Fruit fly (Drosophila melanogaster) whole organism, embryonic: ENCODE results near the gene Dhc62B.
A peak's percentile ranks its signal among the peaks of the same experiment; 100 is the strongest.

Experiments used
- Bdp1 ChIP-seq: fragments of 200-800 bp; sonication (Bioruptor generic); optimal IDR thresholded peaks from 3 replicates; lab custom pipeline; 2016; ENCODE audit warnings: missing biosample characterization, missing genetic modification characterization
- Blimp-1 ChIP-seq: fragments of 200-800 bp; sonication (Bioruptor generic); optimal IDR thresholded peaks from 3 replicates; lab custom pipeline; 2018; ENCODE audit warnings: missing biosample characterization, missing genetic modification characterization, mild to moderate bottlenecking, moderate library complexity, missing genetic modification reagents
- CG11456 ChIP-seq: fragments of 200-800 bp; sonication (Bioruptor generic); IDR thresholded peaks from 3 replicates; pipeline ENCODE4 v1.3.6; 2022; ENCODE audit warnings: missing biosample characterization, missing genetic modification characterization
- CG12071 ChIP-seq: fragments of 200-800 bp; sonication (Bioruptor generic); optimal IDR thresholded peaks from 3 replicates; lab custom pipeline; 2018; ENCODE audit warnings: missing biosample characterization, mild to moderate bottlenecking, missing genetic modification characterization
- CG12155 ChIP-seq: fragments of 200-800 bp; sonication (Bioruptor generic); optimal IDR thresholded peaks from 3 replicates; lab custom pipeline; 2016; ENCODE audit warnings: missing biosample characterization, missing genetic modification characterization
- CG12299 ChIP-seq: fragments of 200-800 bp; sonication (Bioruptor generic); optimal IDR thresholded peaks from 2 replicates; lab custom pipeline; 2018; ENCODE audit warnings: missing biosample characterization, mild to moderate bottlenecking, missing genetic modification characterization
- CG12769 ChIP-seq: fragments of 200-800 bp; sonication (Bioruptor generic); optimal IDR thresholded peaks from 2 replicates; lab custom pipeline; 2019; ENCODE audit warnings: missing biosample characterization, mild to moderate bottlenecking, missing genetic modification characterization, moderate library complexity
- CG13123 ChIP-seq: fragments of 200-800 bp; sonication (Bioruptor generic); optimal IDR thresholded peaks from 2 replicates; lab custom pipeline; 2016; ENCODE audit warnings: missing biosample characterization, missing genetic modification characterization
- CG13775 ChIP-seq: fragments of 200-800 bp; sonication (Bioruptor generic); optimal IDR thresholded peaks from 3 replicates; lab custom pipeline; 2017; ENCODE audit warnings: missing biosample characterization, mild to moderate bottlenecking, missing genetic modification characterization
- CG13894 ChIP-seq: fragments of 200-800 bp; sonication (Bioruptor generic); optimal IDR thresholded peaks from 3 replicates; lab custom pipeline; 2018; ENCODE audit warnings: missing biosample characterization, mild to moderate bottlenecking, missing genetic modification characterization, moderate library complexity
- CG15479 ChIP-seq: fragments of 200-800 bp; sonication (Bioruptor generic); optimal IDR thresholded peaks from 3 replicates; lab custom pipeline; 2019; ENCODE audit warnings: missing biosample characterization, mild to moderate bottlenecking, missing genetic modification characterization, moderate library complexity
- CG17802 ChIP-seq: fragments of 200-800 bp; sonication (Bioruptor generic); optimal IDR thresholded peaks from 2 replicates; lab custom pipeline; 2018; ENCODE audit warnings: missing biosample characterization, mild to moderate bottlenecking, missing genetic modification characterization, moderate library complexity
- CG5245 ChIP-seq: fragments of 200-800 bp; sonication (Bioruptor generic); optimal IDR thresholded peaks from 3 replicates; lab custom pipeline; 2016; ENCODE audit warnings: missing biosample characterization, missing genetic modification characterization
- CG5953 ChIP-seq: fragments of 200-800 bp; sonication (Bioruptor generic); IDR thresholded peaks from 2 replicates; pipeline ENCODE4 v1.3.6; 2022; ENCODE audit warnings: missing biosample characterization, missing genetic modification characterization
- CG6765 ChIP-seq: fragments of 200-800 bp; sonication (Bioruptor generic); optimal IDR thresholded peaks from 3 replicates; lab custom pipeline; 2017; ENCODE audit warnings: missing biosample characterization, mild to moderate bottlenecking, missing genetic modification characterization
- CG7556 ChIP-seq: fragments of 200-800 bp; sonication (Bioruptor generic); optimal IDR thresholded peaks from 2 replicates; lab custom pipeline; 2017; ENCODE audit warnings: missing biosample characterization, mild to moderate bottlenecking, missing genetic modification characterization
- CG7987 ChIP-seq: fragments of 200-800 bp; sonication (Bioruptor generic); optimal IDR thresholded peaks from 2 replicates; lab custom pipeline; 2018; ENCODE audit warnings: missing biosample characterization, mild to moderate bottlenecking, missing genetic modification characterization, moderate library complexity
- CG8290 ChIP-seq, 3 experiments: fragments of 200-800 bp; sonication (Bioruptor generic); optimal IDR thresholded peaks; 2 replicates each; lab custom pipeline; 2016 to 2019; ENCODE audit warnings: missing biosample characterization in 3 of 3, missing genetic modification characterization in 3 of 3, mild to moderate bottlenecking in 2 of 3, moderate library complexity in 1 of 3
- CG8359 ChIP-seq: fragments of 200-800 bp; sonication (Bioruptor generic); optimal IDR thresholded peaks from 2 replicates; lab custom pipeline; 2017; ENCODE audit warnings: missing biosample characterization, mild to moderate bottlenecking, missing genetic modification characterization, borderline replicate concordance
- CG8765 ChIP-seq: fragments of 200-800 bp; sonication (Bioruptor generic); IDR thresholded peaks from 2 replicates; pipeline ENCODE4 v1.3.6; 2022; ENCODE audit warnings: missing biosample characterization, missing genetic modification characterization
- Drgx ChIP-seq: fragments of 200-800 bp; sonication (Bioruptor generic); IDR thresholded peaks from 2 replicates; pipeline ENCODE4 v1.3.6; 2022; ENCODE audit warnings: missing biosample characterization, missing genetic modification characterization
- H2.0 ChIP-seq: fragments of 200-800 bp; sonication (Bioruptor generic); IDR thresholded peaks from 2 replicates; pipeline ENCODE4 v1.3.6; 2022; ENCODE audit warnings: missing biosample characterization, missing genetic modification characterization
- HLHmδ ChIP-seq: fragments of 200-800 bp; sonication (Bioruptor generic); optimal IDR thresholded peaks from 2 replicates; lab custom pipeline; 2018; ENCODE audit warnings: missing biosample characterization, mild to moderate bottlenecking, missing genetic modification characterization, moderate library complexity
- Hand ChIP-seq: fragments of 200-800 bp; sonication (Bioruptor generic); optimal IDR thresholded peaks from 2 replicates; lab custom pipeline; 2017; ENCODE audit warnings: mild to moderate bottlenecking, missing biosample characterization, missing genetic modification reagents, missing genetic modification characterization
- Hr3 ChIP-seq: fragments of 200-800 bp; sonication (Bioruptor generic); optimal IDR thresholded peaks from 3 replicates; lab custom pipeline; 2016; ENCODE audit warnings: missing biosample characterization, missing genetic modification characterization
- Hr51 ChIP-seq, 2 experiments: fragments of 200-800 bp; sonication (Bioruptor generic); optimal IDR thresholded peaks; 2 replicates in 1 of 2; 3 replicates in 1 of 2; lab custom pipeline; 2016 to 2018; ENCODE audit warnings: missing biosample characterization in 2 of 2, missing genetic modification characterization in 2 of 2, mild to moderate bottlenecking in 1 of 2, moderate library complexity in 1 of 2
- NFAT ChIP-seq: fragments of 200-800 bp; sonication (Bioruptor generic); IDR thresholded peaks from 2 replicates; pipeline ENCODE4 v1.3.6; 2022; ENCODE audit warnings: missing biosample characterization, missing genetic modification characterization
- Oaz ChIP-seq: fragments of 200-800 bp; sonication (Bioruptor generic); IDR thresholded peaks from 2 replicates; pipeline ENCODE4 v1.3.6; 2022; ENCODE audit warnings: missing biosample characterization, missing genetic modification characterization
- PHDP ChIP-seq: fragments of 200-800 bp; sonication (Bioruptor generic); optimal IDR thresholded peaks from 3 replicates; lab custom pipeline; 2018; ENCODE audit warnings: missing biosample characterization, mild to moderate bottlenecking, missing genetic modification characterization, moderate library complexity
- Scr ChIP-seq: fragments of 200-800 bp; sonication (Bioruptor generic); IDR thresholded peaks from 2 replicates; pipeline ENCODE4 v1.3.6; 2022; ENCODE audit warnings: missing biosample characterization, missing genetic modification characterization; ENCODE audit not compliant: partially characterized antibody
- Tbp ChIP-seq: fragments of >200 bp; optimal IDR thresholded peaks from 2 replicates; lab custom pipeline; 2018; ENCODE audit warnings: missing biosample characterization, missing genetic modification characterization
- Xrp1 ChIP-seq: fragments of 200-800 bp; sonication (Bioruptor generic); IDR thresholded peaks from 2 replicates; pipeline ENCODE4 v1.3.6; 2022; ENCODE audit warnings: missing biosample characterization, missing genetic modification characterization
- abd-A ChIP-seq: fragments of 200-800 bp; sonication (Bioruptor generic); optimal IDR thresholded peaks from 3 replicates; lab custom pipeline; 2019; ENCODE audit warnings: missing biosample characterization, mild to moderate bottlenecking, missing genetic modification characterization, moderate library complexity
- chinmo ChIP-seq: fragments of 200-800 bp; sonication (Bioruptor generic); IDR thresholded peaks from 4 replicates; pipeline ENCODE4 v1.3.6; 2022; ENCODE audit warnings: missing biosample characterization, missing genetic modification characterization; ENCODE audit not compliant: partially characterized antibody
- cwo ChIP-seq: fragments of 200-800 bp; sonication (Bioruptor generic); optimal IDR thresholded peaks from 3 replicates; lab custom pipeline; 2017; ENCODE audit warnings: missing biosample characterization, missing genetic modification characterization, mild to moderate bottlenecking, moderate library complexity, missing genetic modification reagents
- gsb ChIP-seq: fragments of 200-800 bp; sonication (Bioruptor generic); IDR thresholded peaks from 2 replicates; pipeline ENCODE4 v1.3.6; 2022; ENCODE audit warnings: missing biosample characterization, missing genetic modification characterization
- gt ChIP-seq: fragments of 200-800 bp; sonication (Bioruptor generic); IDR thresholded peaks from 2 replicates; pipeline ENCODE4 v1.3.6; 2022; ENCODE audit warnings: missing biosample characterization, missing genetic modification characterization
- hb ChIP-seq: fragments of 200-800 bp; sonication (Bioruptor generic); IDR thresholded peaks from 3 replicates; pipeline ENCODE4 v1.3.6; 2022; ENCODE audit warnings: missing biosample characterization, missing genetic modification characterization; ENCODE audit not compliant: partially characterized antibody
- jigr1 ChIP-seq: fragments of 200-800 bp; sonication (Bioruptor generic); IDR thresholded peaks from 3 replicates; pipeline ENCODE4 v1.3.6; 2022; ENCODE audit warnings: missing biosample characterization, missing genetic modification characterization
- klu ChIP-seq: fragments of 200-800 bp; sonication (Bioruptor generic); IDR thresholded peaks from 2 replicates; pipeline ENCODE4 v1.3.6; 2022; ENCODE audit warnings: missing biosample characterization, missing genetic modification characterization
- knrl ChIP-seq: fragments of 200-800 bp; sonication (Bioruptor generic); IDR thresholded peaks from 3 replicates; pipeline ENCODE4 v1.3.6; 2022; ENCODE audit warnings: missing biosample characterization, missing genetic modification characterization; ENCODE audit not compliant: partially characterized antibody
- lbe ChIP-seq: fragments of 200-800 bp; sonication (Bioruptor generic); optimal IDR thresholded peaks from 2 replicates; lab custom pipeline; 2016; ENCODE audit warnings: missing biosample characterization, mild to moderate bottlenecking, missing genetic modification characterization
- lmd ChIP-seq: fragments of 200-800 bp; sonication (Bioruptor generic); IDR thresholded peaks from 2 replicates; pipeline ENCODE4 v1.3.6; 2022; ENCODE audit warnings: missing biosample characterization, missing genetic modification characterization
- mirr ChIP-seq: fragments of 200-800 bp; sonication (Bioruptor generic); optimal IDR thresholded peaks from 3 replicates; lab custom pipeline; 2018; ENCODE audit warnings: missing biosample characterization, mild to moderate bottlenecking, missing genetic modification characterization
- onecut ChIP-seq: fragments of 200-800 bp; sonication (Bioruptor generic); IDR thresholded peaks from 2 replicates; pipeline ENCODE4 v1.3.6; 2022; ENCODE audit warnings: missing biosample characterization, missing genetic modification characterization
- pita ChIP-seq: fragments of 200-800 bp; sonication (Bioruptor generic); optimal IDR thresholded peaks from 2 replicates; lab custom pipeline; 2017; ENCODE audit warnings: missing biosample characterization, mild to moderate bottlenecking, missing genetic modification characterization
- sens ChIP-seq: fragments of 200-800 bp; sonication (Bioruptor generic); peaks from one replicate; lab custom pipeline; 2016; ENCODE audit warnings: missing biosample characterization, missing genetic modification characterization
- sna ChIP-seq: fragments of 200-800 bp; sonication (Bioruptor generic); IDR thresholded peaks from 2 replicates; pipeline ENCODE4 v1.3.6; 2022; ENCODE audit warnings: missing biosample characterization, missing genetic modification characterization; ENCODE audit not compliant: partially characterized antibody
- tna ChIP-seq: fragments of 200-800 bp; sonication (Bioruptor generic); IDR thresholded peaks from 2 replicates; pipeline ENCODE4 v1.3.6; 2022; ENCODE audit warnings: missing biosample characterization, missing genetic modification characterization; ENCODE audit not compliant: partially characterized antibody
- usp ChIP-seq: fragments of >200 bp; optimal IDR thresholded peaks from 2 replicates; lab custom pipeline; 2017; ENCODE audit warnings: missing biosample characterization, missing genetic modification characterization
- vvl ChIP-seq: fragments of 200-800 bp; sonication (Bioruptor generic); IDR thresholded peaks from 2 replicates; pipeline ENCODE4 v1.3.6; 2022; ENCODE audit warnings: missing biosample characterization, missing genetic modification characterization

The Dhc62B gene

DNA sequence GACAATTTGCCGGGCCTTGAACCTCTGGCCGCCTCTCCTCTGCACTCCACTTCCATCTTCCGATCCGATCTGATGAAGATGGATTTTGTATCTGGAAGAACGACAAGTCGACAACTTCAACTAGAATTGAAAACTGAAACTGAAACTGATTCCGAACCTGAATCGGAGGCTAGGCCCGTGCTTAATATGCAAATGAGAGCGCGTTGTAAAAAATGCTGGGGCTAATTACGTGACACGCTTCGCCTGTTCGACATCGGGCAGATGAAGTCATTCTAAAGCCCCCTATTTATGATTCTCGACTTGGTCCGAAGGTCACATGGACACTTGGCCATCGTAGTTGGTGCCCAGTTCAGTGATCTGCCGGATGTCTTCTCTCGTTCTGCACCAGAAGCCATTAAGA lies 45.1 kb upstream of the Dhc62B start:
- TF ChIP-seq sna: no peak
- TF ChIP-seq sens (GFP tag; lab: Kevin White, UChicago): no peak
- no peak for TF ChIP-seq usp
- no peak for TF ChIP-seq CG13775 (GFP tag; lab: Kevin White, UChicago)
- no peak for TF ChIP-seq Hr51 (GFP tag; optimal IDR thresholded peaks at IDR 0.05; lab: Kevin White, UChicago)
- TF ChIP-seq Xrp1 (GFP tag; lab: Robert Waterston, UW): no peak
- peak; percentile 82; the same call in 3 of the 4 replicates for TF ChIP-seq chinmo (GFP tag; lab: Robert Waterston, UW)
- TF ChIP-seq CG12155 (GFP tag; lab: Kevin White, UChicago): no peak
- no peak for TF ChIP-seq CG6765
- no peak for TF ChIP-seq mirr
- TF ChIP-seq PHDP (tag; lab: Kevin White, UChicago): no peak
- no peak for TF ChIP-seq CG12071
- no peak for TF ChIP-seq Bdp1
- no peak for TF ChIP-seq CG8765 (GFP tag; lab: Robert Waterston, UW)
- no peak for TF ChIP-seq onecut (GFP tag; lab: Robert Waterston, UW)
- no peak for TF ChIP-seq CG11456 (GFP tag; lab: Robert Waterston, UW)
- no peak for TF ChIP-seq hb (GFP tag; lab: Robert Waterston, UW)
- no peak for TF ChIP-seq gsb
- TF ChIP-seq CG5245 (GFP tag; lab: Kevin White, UChicago): no peak
- TF ChIP-seq HLHmδ (GFP tag; lab: Kevin White, UChicago): no peak
- no peak for TF ChIP-seq pita (GFP tag; lab: Kevin White, UChicago)
- TF ChIP-seq Hand (GFP tag; lab: Kevin White, UChicago): no peak
- TF ChIP-seq lmd (GFP tag; lab: Robert Waterston, UW): no peak
- no peak for TF ChIP-seq klu (GFP tag; lab: Robert Waterston, UW)
- no peak for TF ChIP-seq Tbp
- peak; percentile 1 for TF ChIP-seq Blimp-1 (GFP tag; lab: Kevin White, UChicago)
- peak; percentile 26 for TF ChIP-seq CG12769 (tag; lab: Kevin White, UChicago)
- no peak for TF ChIP-seq CG17802
- peak; percentile 52 for TF ChIP-seq CG13894
- TF ChIP-seq CG7556 (GFP tag; lab: Kevin White, UChicago): no peak
- TF ChIP-seq vvl (GFP tag; lab: Robert Waterston, UW): 0 out of 2 replicates have a peak, but pooled peaks have one; percentile 18
- no peak for TF ChIP-seq Drgx (GFP tag; lab: Robert Waterston, UW)
- no peak for TF ChIP-seq Hr3 (GFP tag; lab: Kevin White, UChicago)
- TF ChIP-seq CG8290 (GFP tag; optimal IDR thresholded peaks at IDR 0.05; lab: Kevin White, UChicago): no peak
- TF ChIP-seq CG8290 (tag; optimal IDR thresholded peaks at IDR 0.05; lab: Kevin White, UChicago): no peak
- TF ChIP-seq Oaz: no peak
- no peak for TF ChIP-seq CG15479 (GFP tag; lab: Kevin White, UChicago)
- no peak for TF ChIP-seq H2.0 (GFP tag; lab: Robert Waterston, UW)
- peak; percentile 3 for TF ChIP-seq cwo
- no peak for TF ChIP-seq CG8359 (GFP tag; lab: Kevin White, UChicago)
- TF ChIP-seq CG7987 (GFP tag; lab: Kevin White, UChicago): no peak
- no peak for TF ChIP-seq CG5953 (GFP tag; lab: Robert Waterston, UW)
- TF ChIP-seq gt (GFP tag; lab: Robert Waterston, UW): no peak
- TF ChIP-seq jigr1: no peak
- TF ChIP-seq Scr (GFP tag; lab: Robert Waterston, UW): no peak
- no peak for TF ChIP-seq tna
- TF ChIP-seq lbe (GFP tag; lab: Kevin White, UChicago): no peak
- TF ChIP-seq CG12299 (tag; lab: Kevin White, UChicago): no peak
- TF ChIP-seq knrl: no peak
- peak; percentile 50 for TF ChIP-seq abd-A (tag; lab: Kevin White, UChicago)
- no peak for TF ChIP-seq CG13123
- TF ChIP-seq NFAT (GFP tag; lab: Robert Waterston, UW): no peak
